Fruit fly (Drosophila melanogaster) Kc167 (cell line): Measurements from ENCODE around the gene dnt.

Experiments used
- Myc ChIP-seq: fragments of >200 bp; optimal IDR thresholded peaks from 2 replicates; lab custom pipeline; 2017; ENCODE audit warnings: missing external identifiers
- Sin3A ChIP-seq: fragments of >200 bp; optimal IDR thresholded peaks from 2 replicates; lab custom pipeline; 2018; ENCODE audit warnings: missing external identifiers
- h ChIP-seq: fragments of >200 bp; optimal IDR thresholded peaks from 3 replicates; lab custom pipeline; 2018; ENCODE audit warnings: missing external identifiers
- insv ChIP-seq: fragments of >200 bp; optimal IDR thresholded peaks from 3 replicates; lab custom pipeline; 2018; ENCODE audit warnings: missing external identifiers
- psq ChIP-seq: fragments of >200 bp; optimal IDR thresholded peaks from 2 replicates; lab custom pipeline; 2017; ENCODE audit warnings: missing external identifiers
- ttk ChIP-seq: sonication (Bioruptor generic); optimal IDR thresholded peaks from 2 replicates; lab custom pipeline; 2017; ENCODE audit warnings: missing external identifiers

DNA sequence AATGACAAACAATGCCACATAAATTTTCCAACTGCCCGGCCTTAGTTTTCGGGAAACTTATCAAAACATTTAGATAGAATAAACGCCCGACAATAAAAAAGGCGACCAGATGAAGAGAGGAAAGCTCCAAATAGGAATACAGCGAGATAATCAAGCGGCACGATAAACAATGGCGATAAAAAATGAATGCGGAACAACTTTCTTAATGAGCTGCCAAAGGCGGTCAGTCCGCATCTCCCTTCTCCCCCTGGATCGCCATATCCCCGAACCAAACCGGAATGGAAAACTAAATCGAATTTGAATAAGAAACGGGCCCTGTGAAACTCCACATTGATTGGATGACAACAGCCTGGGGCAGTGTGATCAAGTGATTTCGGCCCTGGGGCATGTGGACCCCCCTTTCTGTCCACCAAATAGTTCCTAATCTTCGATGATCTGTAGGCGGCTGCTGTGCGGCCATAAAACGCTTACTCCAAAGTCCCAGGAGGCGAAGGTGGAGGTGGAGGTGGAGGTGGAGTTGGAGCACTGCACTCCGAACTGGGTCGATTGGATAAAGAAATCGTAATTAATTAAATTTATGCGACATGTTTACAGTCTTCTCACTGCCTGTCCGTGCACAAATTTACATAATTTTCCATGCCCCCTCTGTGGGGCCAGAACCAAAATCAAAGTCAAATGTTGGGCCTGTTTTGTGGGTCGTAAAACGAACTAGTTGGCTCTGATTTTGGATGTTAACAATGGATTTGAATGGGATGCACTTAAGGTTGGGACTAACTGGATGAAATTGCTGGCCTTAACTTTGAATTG, 42.0 kb downstream of the dnt start:
- TF ChIP-seq insv (lab: Kevin White, UChicago) (no peak), ttk (lab: Kevin White, UChicago) (no peak), Myc (lab: Kevin White, UChicago) (no peak), psq (lab: Kevin White, UChicago) (no peak), Sin3A (lab: Kevin White, UChicago) (no peak), h (lab: Kevin White, UChicago) (no peak)
